Fruit fly (Drosophila melanogaster) whole organism, wandering third instar larva: ENCODE data around the gene KP78a.

Source experiments
- CG32264 ChIP-seq: fragments of 200-800 bp; sonication (Bioruptor generic); optimal IDR thresholded peaks from 2 replicates; lab custom pipeline; 2016; ENCODE audit warnings: missing biosample characterization, missing genetic modification characterization
- CrebA ChIP-seq: fragments of 200-800 bp; sonication (Bioruptor generic); optimal IDR thresholded peaks from 2 replicates; lab custom pipeline; 2016; ENCODE audit warnings: missing biosample characterization, mild to moderate bottlenecking, missing genetic modification characterization, borderline replicate concordance
- Dfd ChIP-seq: fragments of >200 bp; optimal IDR thresholded peaks from 2 replicates; lab custom pipeline; 2017; ENCODE audit warnings: missing biosample characterization, missing genetic modification characterization
- Dif ChIP-seq: fragments of 200-275, 200-300 bp; sonication (Bioruptor generic); optimal IDR thresholded peaks from 2 replicates; lab custom pipeline; 2018; ENCODE audit warnings: missing biosample characterization, missing genetic modification characterization; ENCODE audit not compliant: partially characterized antibody
- HLH106 ChIP-seq: fragments of 200-800 bp; optimal IDR thresholded peaks from 3 replicates; lab custom pipeline; 2019; ENCODE audit warnings: missing biosample characterization, mild to moderate bottlenecking, missing genetic modification characterization, moderate library complexity
- Hnf4 ChIP-seq: fragments of 200-800 bp; sonication (Bioruptor generic); optimal IDR thresholded peaks from 2 replicates; lab custom pipeline; 2016; ENCODE audit warnings: missing biosample characterization, mild to moderate bottlenecking, missing genetic modification characterization
- Hr83 ChIP-seq: fragments of 200-300 bp; sonication (Bioruptor generic); optimal IDR thresholded peaks from 2 replicates; lab custom pipeline; 2016; ENCODE audit warnings: missing biosample characterization, mild to moderate bottlenecking, missing genetic modification characterization, moderate library complexity; ENCODE audit not compliant: poor library complexity, severe bottlenecking
- Jra ChIP-seq: sonication (Bioruptor generic); optimal IDR thresholded peaks from 2 replicates; lab custom pipeline; 2016; ENCODE audit warnings: missing biosample characterization, missing genetic modification characterization
- Mio ChIP-seq: sonication (Bioruptor generic); optimal IDR thresholded peaks from 2 replicates; lab custom pipeline; 2016; ENCODE audit warnings: missing biosample characterization, missing genetic modification characterization
- Myc ChIP-seq: fragments of >200 bp; optimal IDR thresholded peaks from 2 replicates; lab custom pipeline; 2017
- N ChIP-seq: fragments of >200 bp; optimal IDR thresholded peaks from 2 replicates; lab custom pipeline; 2018; ENCODE audit warnings: missing biosample characterization, missing external identifiers, missing genetic modification characterization
- Rel ChIP-seq, 2 experiments: fragments of 200-800 bp; sonication (Bioruptor generic) in 1 of 2; optimal IDR thresholded peaks; 2 replicates in 1 of 2; 3 replicates in 1 of 2; lab custom pipeline; 2016 to 2019; ENCODE audit warnings: mild to moderate bottlenecking in 2 of 2, missing biosample characterization in 2 of 2, missing genetic modification characterization in 2 of 2, moderate library complexity in 1 of 2
- Sp1 ChIP-seq: fragments of 200-800 bp; sonication (Bioruptor generic); optimal IDR thresholded peaks from 3 replicates; lab custom pipeline; 2019; ENCODE audit warnings: missing biosample characterization, mild to moderate bottlenecking, missing genetic modification characterization, moderate library complexity
- Vsx2 ChIP-seq: fragments of 200-300, 225-300 bp; sonication (Bioruptor generic); optimal IDR thresholded peaks from 2 replicates; lab custom pipeline; 2018; ENCODE audit warnings: missing biosample characterization, missing genetic modification characterization; ENCODE audit not compliant: partially characterized antibody
- br ChIP-seq: fragments of 200-800 bp; sonication (Bioruptor generic); optimal IDR thresholded peaks from 2 replicates; lab custom pipeline; 2016; ENCODE audit warnings: missing biosample characterization, missing genetic modification characterization
- brk ChIP-seq: fragments of 200-800 bp; sonication (Bioruptor generic); optimal IDR thresholded peaks from 2 replicates; lab custom pipeline; 2016; ENCODE audit warnings: missing biosample characterization, mild to moderate bottlenecking, missing genetic modification characterization
- dl ChIP-seq, 2 experiments: fragments of 175-275, 200-275 bp in 1 of 2; fragments of 200-275 bp in 1 of 2; sonication (Bioruptor generic); optimal IDR thresholded peaks; lab custom pipeline; 2018; ENCODE audit warnings: mild to moderate bottlenecking in 2 of 2, missing biosample characterization in 2 of 2, missing genetic modification characterization in 2 of 2, moderate library complexity in 2 of 2; ENCODE audit not compliant: partially characterized antibody in 2 of 2, insufficient read depth in 1 of 2
- dmrt93B ChIP-seq: fragments of 200-800 bp; sonication (Bioruptor generic); optimal IDR thresholded peaks from 2 replicates; lab custom pipeline; 2018; ENCODE audit warnings: missing biosample characterization, mild to moderate bottlenecking, missing genetic modification characterization
- dsf ChIP-seq: sonication (Bioruptor generic); optimal IDR thresholded peaks from 2 replicates; lab custom pipeline; 2016; ENCODE audit warnings: missing biosample characterization, missing genetic modification characterization, borderline replicate concordance
- ey ChIP-seq: fragments of 200-800 bp; sonication (Bioruptor generic); optimal IDR thresholded peaks from 2 replicates; lab custom pipeline; 2016; ENCODE audit warnings: missing biosample characterization, missing genetic modification characterization
- foxo ChIP-seq, 2 experiments: fragments of 200-800 bp; sonication (Bioruptor generic); optimal IDR thresholded peaks; 2 replicates in 1 of 2; 3 replicates in 1 of 2; lab custom pipeline; 2016 to 2017; ENCODE audit warnings: missing biosample characterization in 2 of 2, missing genetic modification characterization in 2 of 2
- fru ChIP-seq: fragments of 200-800 bp; sonication (Bioruptor generic); optimal IDR thresholded peaks from 3 replicates; lab custom pipeline; 2016; ENCODE audit warnings: missing biosample characterization, mild to moderate bottlenecking, missing genetic modification characterization
- jim ChIP-seq: fragments of 175-275, 200-325 bp; sonication (Bioruptor generic); optimal IDR thresholded peaks from 2 replicates; lab custom pipeline; 2016; ENCODE audit warnings: missing biosample characterization, mild to moderate bottlenecking, missing genetic modification characterization
- lola ChIP-seq: fragments of >200 bp; optimal IDR thresholded peaks from 2 replicates; lab custom pipeline; 2017; ENCODE audit warnings: missing biosample characterization, missing genetic modification characterization
- psq ChIP-seq: fragments of 200-800 bp; sonication (Bioruptor generic); optimal IDR thresholded peaks from 3 replicates; lab custom pipeline; 2017; ENCODE audit warnings: missing biosample characterization, mild to moderate bottlenecking, missing genetic modification characterization, moderate library complexity
- rgr ChIP-seq: fragments of 200-800 bp; sonication (Bioruptor generic); optimal IDR thresholded peaks from 3 replicates; lab custom pipeline; 2016; ENCODE audit warnings: missing biosample characterization, mild to moderate bottlenecking, missing genetic modification characterization
- sage ChIP-seq: fragments of 200-800 bp; sonication (Bioruptor generic); optimal IDR thresholded peaks from 2 replicates; lab custom pipeline; 2016; ENCODE audit warnings: missing biosample characterization, mild to moderate bottlenecking, missing genetic modification characterization
- sv ChIP-seq: fragments of 200-800 bp; sonication (Bioruptor generic); optimal IDR thresholded peaks from 3 replicates; lab custom pipeline; 2016; ENCODE audit warnings: missing biosample characterization, missing genetic modification characterization
- tai ChIP-seq: sonication (Bioruptor generic); optimal IDR thresholded peaks from 2 replicates; lab custom pipeline; 2016; ENCODE audit warnings: missing biosample characterization, missing genetic modification characterization
- usp ChIP-seq: fragments of >200 bp; optimal IDR thresholded peaks from 2 replicates; lab custom pipeline; 2017; ENCODE audit warnings: missing biosample characterization, missing genetic modification characterization
- woc ChIP-seq: sonication (Bioruptor generic); optimal IDR thresholded peaks from 2 replicates; lab custom pipeline; 2016; ENCODE audit warnings: missing biosample characterization, mild to moderate bottlenecking, missing genetic modification characterization

The KP78a gene

DNA sequence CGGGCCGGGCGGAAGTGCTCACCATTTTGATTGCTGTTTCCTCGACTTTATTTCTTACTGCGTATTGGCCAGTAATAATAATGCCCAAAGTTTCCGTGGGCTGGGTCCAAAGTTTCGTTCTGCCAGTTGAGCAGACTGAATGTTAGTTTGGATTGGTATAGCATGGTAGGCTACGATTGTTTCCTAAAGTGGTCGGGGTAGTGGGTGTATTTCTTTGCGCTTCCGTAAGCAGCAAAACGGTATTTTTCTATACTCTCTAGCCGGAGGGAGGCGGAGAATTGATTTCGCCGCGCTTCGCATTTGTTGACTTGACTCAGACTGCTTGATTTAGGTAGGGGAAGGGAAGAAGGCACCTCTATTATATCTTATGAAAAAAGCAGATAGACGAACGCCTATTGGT is 9.5 kb downstream of the KP78a start:
- no peak for TF ChIP-seq tai (GFP tag; lab: Kevin White, UChicago)
- TF ChIP-seq rgr (GFP tag; lab: Kevin White, UChicago), result no peak
- TF ChIP-seq psq (GFP tag; lab: Kevin White, UChicago), result no peak
- TF ChIP-seq jim, result no peak
- TF ChIP-seq N (GFP tag; lab: Kevin White, UChicago), result no peak
- TF ChIP-seq lola (GFP tag; lab: Kevin White, UChicago), result no peak
- no peak for TF ChIP-seq foxo (GFP tag; optimal IDR thresholded peaks at IDR 0.05; lab: Kevin White, UChicago)
- no peak for TF ChIP-seq CrebA (GFP tag; lab: Kevin White, UChicago)
- no peak for TF ChIP-seq Rel (GFP tag; optimal IDR thresholded peaks at IDR 0.05; lab: Kevin White, UChicago)
- no peak for TF ChIP-seq Rel (tag; optimal IDR thresholded peaks at IDR 0.05; lab: Kevin White, UChicago)

DNA sequence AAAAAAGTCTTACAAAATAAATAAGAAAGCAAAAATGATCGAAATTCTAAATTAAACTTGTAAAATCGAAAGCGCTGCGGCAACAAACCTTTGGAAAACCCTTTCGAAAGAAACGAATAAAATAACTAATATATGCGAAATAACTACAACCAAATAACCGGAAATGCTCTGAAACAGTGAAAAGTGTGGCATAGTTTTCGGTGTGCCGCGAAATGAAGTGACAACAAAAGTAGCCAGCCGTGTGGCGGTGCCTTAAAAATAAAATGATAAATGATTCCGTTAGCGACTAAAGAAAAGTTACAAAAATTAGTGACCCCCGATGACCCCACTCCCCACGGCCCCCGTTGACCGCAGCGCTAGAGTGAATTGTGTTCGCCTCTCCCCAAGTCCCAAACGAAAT is 14.6 kb downstream of the KP78a start:
- TF ChIP-seq Myc (lab: Kevin White, UChicago) (no peak), sv (no peak), dmrt93B (peak; percentile 25), rgr (GFP tag; lab: Kevin White, UChicago) (peak; percentile 20)

DNA sequence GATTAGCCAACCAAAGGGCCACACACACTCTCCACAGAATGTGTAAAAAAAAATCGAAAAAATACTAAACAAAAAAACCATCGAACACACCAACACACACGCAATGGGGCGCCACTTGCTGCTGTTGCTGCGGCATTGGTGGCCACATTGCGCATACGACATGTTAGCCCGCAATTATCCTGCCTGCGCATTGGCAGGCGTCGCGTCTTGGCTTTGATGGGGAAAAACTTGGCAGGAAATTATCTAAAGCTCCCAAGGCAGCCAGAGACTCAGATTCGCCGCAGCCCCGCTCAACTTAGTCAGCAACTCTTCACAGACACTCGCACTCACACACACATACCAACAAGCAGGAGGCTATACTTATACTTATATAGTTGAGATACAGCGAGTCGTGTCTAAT is 15.8 kb downstream of the KP78a start:
- TF ChIP-seq N (GFP tag; lab: Kevin White, UChicago), result no peak
- no peak for TF ChIP-seq dmrt93B
- TF ChIP-seq jim, result no peak
- TF ChIP-seq brk, result no peak
- TF ChIP-seq Dfd (GFP tag; lab: Kevin White, UChicago), result no peak
- no peak for TF ChIP-seq Mio (GFP tag; lab: Kevin White, UChicago)
- no peak for TF ChIP-seq woc
- no peak for TF ChIP-seq sv
- no peak for TF ChIP-seq lola (GFP tag; lab: Kevin White, UChicago)
- TF ChIP-seq Dif (GFP tag; lab: Kevin White, UChicago), result no peak
- TF ChIP-seq Hr83, result no peak
- TF ChIP-seq CG32264 (GFP tag; lab: Kevin White, UChicago), result no peak
- no peak for TF ChIP-seq HLH106 (tag; lab: Kevin White, UChicago)
- TF ChIP-seq rgr (GFP tag; lab: Kevin White, UChicago), result no peak
- no peak for TF ChIP-seq Vsx2 (GFP tag; lab: Kevin White, UChicago)
- no peak for TF ChIP-seq foxo (GFP tag; optimal IDR thresholded peaks at IDR 0.05; lab: Kevin White, UChicago)

DNA sequence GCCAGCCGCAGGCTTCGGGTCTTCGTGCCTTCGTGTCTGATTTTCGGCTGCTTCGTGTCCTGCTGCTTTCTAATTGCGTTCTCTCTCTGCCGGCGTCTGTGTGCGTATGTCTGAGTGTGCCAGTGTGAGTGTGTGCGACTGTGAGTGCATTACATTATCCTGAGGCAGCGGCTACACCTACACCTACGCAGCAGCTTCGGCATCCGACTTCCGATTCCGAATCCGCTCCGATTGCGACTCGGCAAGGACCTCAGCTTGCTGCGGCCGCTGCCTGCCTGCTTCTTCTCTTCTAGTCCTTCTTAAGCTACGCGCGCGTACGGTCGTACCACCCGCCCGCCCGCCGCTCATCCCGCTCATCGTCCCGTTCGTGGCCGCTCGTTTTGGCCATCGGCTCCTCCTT is 17.1 kb downstream of the KP78a start:
- no peak for TF ChIP-seq Mio (GFP tag; lab: Kevin White, UChicago)
- no peak for TF ChIP-seq tai (GFP tag; lab: Kevin White, UChicago)
- no peak for TF ChIP-seq fru
- no peak for TF ChIP-seq Hr83
- no peak for TF ChIP-seq dsf (GFP tag; lab: Kevin White, UChicago)
- TF ChIP-seq dl (GFP tag; optimal IDR thresholded peaks at IDR 0.05; lab: Kevin White, UChicago; ENCODE audit: insufficient read depth in 1 of 2, partially characterized antibody in 2 of 2), result no peak
- TF ChIP-seq usp (GFP tag; lab: Kevin White, UChicago), result no peak
- TF ChIP-seq Sp1 (GFP tag; lab: Kevin White, UChicago), result no peak
- TF ChIP-seq rgr (GFP tag; lab: Kevin White, UChicago), result no peak
- no peak for TF ChIP-seq ey
- TF ChIP-seq Hnf4, result no peak
- TF ChIP-seq sage (GFP tag; lab: Kevin White, UChicago), result no peak
- TF ChIP-seq Jra (GFP tag; lab: Kevin White, UChicago), result no peak
- no peak for TF ChIP-seq Dif (GFP tag; lab: Kevin White, UChicago)
- TF ChIP-seq br (GFP tag; lab: Kevin White, UChicago), result no peak

DNA sequence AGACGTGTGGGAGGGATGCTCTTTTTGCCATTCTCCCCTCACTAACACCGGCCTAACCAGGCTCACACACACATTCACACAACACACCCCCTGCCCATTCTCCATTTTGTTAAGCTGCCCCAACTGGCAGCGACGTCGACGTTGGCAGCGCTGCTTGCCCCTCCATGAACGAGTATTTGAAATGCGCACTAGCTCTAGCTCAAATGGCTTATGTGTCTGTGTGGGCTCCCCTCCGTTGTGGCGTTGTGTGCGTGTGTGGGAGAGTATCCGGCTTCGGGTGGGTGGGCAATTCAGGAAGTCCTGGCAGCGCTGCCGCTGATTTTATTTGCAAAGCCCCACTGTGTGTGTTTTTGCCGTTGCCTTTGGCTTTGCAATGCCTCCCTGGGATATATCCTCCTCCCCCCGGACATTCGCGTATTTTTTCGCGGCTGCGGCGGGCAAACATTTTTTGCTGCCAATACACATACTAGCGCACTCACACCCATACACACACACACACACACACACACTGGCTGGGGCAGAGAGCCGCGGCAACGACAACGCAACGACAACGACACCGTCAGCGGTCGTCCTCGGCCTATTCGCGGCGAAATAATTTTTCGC is 18.6 kb downstream of the KP78a start:
- TF ChIP-seq brk, result no peak
- TF ChIP-seq Dfd (GFP tag; lab: Kevin White, UChicago), result peak; percentile 43
